Fruit fly (Drosophila melanogaster): ENCODE results near the gene TwdlZ.

The TwdlZ gene

dm6 chrX:16750712-16751578 is 13.0 kb downstream of the TwdlZ start (continued):
- TF ChIP-seq C15 (GFP tag; IDR thresholded peaks at IDR 0.05) (no peak), aop (GFP tag; IDR thresholded peaks at IDR 0.05) (no peak), scrt (GFP tag; optimal IDR thresholded peaks at IDR 0.05) (peak; percentile 73), odd (GFP tag; optimal IDR thresholded peaks at IDR 0.05) (peak; percentile 82), Dek (tag; optimal IDR thresholded peaks at IDR 0.05) (peak; percentile 67), CG6854 (GFP tag; optimal IDR thresholded peaks at IDR 0.05) (peak; percentile 50), Hsf (GFP tag; optimal IDR thresholded peaks at IDR 0.05) (peak; percentile 33), ro (GFP tag; IDR thresholded peaks at IDR 0.05) (no peak), Nf-YC (tag; optimal IDR thresholded peaks at IDR 0.05) (peak; percentile 76), CG6175 (GFP tag; IDR thresholded peaks at IDR 0.05) (no peak), CG10209 (GFP tag; optimal IDR thresholded peaks at IDR 0.05) (peak; percentile 64), CG4820 (GFP tag; optimal IDR thresholded peaks at IDR 0.05) (peak; percentile 99), CG32767 (GFP tag; IDR thresholded peaks at IDR 0.05) (peak; percentile 39; the same call in 1 of the 2 replicates), kay (GFP tag; optimal IDR thresholded peaks at IDR 0.05) (no peak), CG13894 (tag; optimal IDR thresholded peaks at IDR 0.05) (peak; percentile 32), CG32532 (GFP tag; IDR thresholded peaks at IDR 0.05) (peak; percentile 57; the same call in 1 of the 2 replicates), Chrac-16 (GFP tag; optimal IDR thresholded peaks at IDR 0.05) (peak; percentile 59), CG13424 (tag; optimal IDR thresholded peaks at IDR 0.05) (peak; percentile 86), nom (GFP tag; optimal IDR thresholded peaks at IDR 0.05) (peak; percentile 97), tap (tag; optimal IDR thresholded peaks at IDR 0.05) (peak; percentile 75), tna (GFP tag; IDR thresholded peaks at IDR 0.05; ENCODE audit: partially characterized antibody) (no peak), Dll (GFP tag; IDR thresholded peaks at IDR 0.05; ENCODE audit: partially characterized antibody) (no peak), CG7357 (GFP tag; IDR thresholded peaks at IDR 0.05) (peak; percentile 44; the same call in 2 of the 3 replicates), so (GFP tag; IDR thresholded peaks at IDR 0.05) (peak; percentile 79; the same call in 1 of the 3 replicates), pzg (GFP tag; optimal IDR thresholded peaks at IDR 0.05) (no peak), CG6272 (GFP tag; IDR thresholded peaks at IDR 0.05) (no peak), CG4404 (GFP tag; IDR thresholded peaks at IDR 0.05) (no peak; the same call in 1 of the 2 replicates), cad (GFP tag; optimal IDR thresholded peaks at IDR 0.05) (no peak), kah (GFP tag; optimal IDR thresholded peaks at IDR 0.05) (peak; percentile 52), Antp (GFP tag; optimal IDR thresholded peaks at IDR 0.05) (no peak), Stat92E (GFP tag; optimal IDR thresholded peaks at IDR 0.05) (no peak), CoRest (tag; optimal IDR thresholded peaks at IDR 0.05) (peak; percentile 85), CG15011 (GFP tag; optimal IDR thresholded peaks at IDR 0.05) (peak; percentile 56), CG10366 (GFP tag; IDR thresholded peaks at IDR 0.05) (peak; percentile 39), Gug (GFP tag; IDR thresholded peaks at IDR 0.05) (no peak), tup (GFP tag; optimal IDR thresholded peaks at IDR 0.05) (peak; percentile 0), CG6791 (GFP tag; IDR thresholded peaks at IDR 0.05; ENCODE audit: partially characterized antibody) (no peak), CG1792 (GFP tag; optimal IDR thresholded peaks at IDR 0.05) (no peak), ap (GFP tag; IDR thresholded peaks at IDR 0.05) (no peak), Side (GFP tag; optimal IDR thresholded peaks at IDR 0.05) (no peak), mirr (GFP tag; optimal IDR thresholded peaks at IDR 0.05) (no peak), Dref (GFP tag; IDR thresholded peaks at IDR 0.05) (no peak), CG2875 (GFP tag; optimal IDR thresholded peaks at IDR 0.05) (peak; percentile 44), jing (GFP tag; optimal IDR thresholded peaks at IDR 0.05) (no peak), Mrtf (GFP tag; IDR thresholded peaks at IDR 0.05) (peak; percentile 16; the same call in 1 of the 3 replicates), ato (GFP tag; IDR thresholded peaks at IDR 0.05; ENCODE audit: partially characterized antibody) (no peak), PHDP (tag; optimal IDR thresholded peaks at IDR 0.05) (peak; percentile 84), CG34422 (GFP tag; IDR thresholded peaks at IDR 0.05) (no peak)

All from whole organism, embryonic.